Worm (Caenorhabditis elegans) whole organism, L4 larva: ENCODE results near the gene F54A3.5.

Experiments
- F10B5.3 ChIP-seq: sonication (generic microtip); optimal IDR thresholded peaks from 2 replicates; lab custom pipeline; 2016; ENCODE audit warnings: mild to moderate bottlenecking, missing genetic modification characterization, missing compliant biosample characterization
- F44E2.7 ChIP-seq: fragments of 200-800 bp; sonication (Bioruptor generic); IDR thresholded peaks from 2 replicates; pipeline ENCODE4 v2.1.2; 2022; ENCODE audit warnings: missing genetic modification characterization, missing compliant biosample characterization
- R02D3.7 ChIP-seq: fragments of 150-350 bp; sonication (generic microtip); optimal IDR thresholded peaks from 3 replicates; lab custom pipeline; 2014; ENCODE audit warnings: missing biosample characterization, missing genetic modification characterization
- T20F7.1 ChIP-seq: fragments of 200-800 bp; sonication (Bioruptor generic); optimal IDR thresholded peaks from 2 replicates; lab custom pipeline; 2018; ENCODE audit warnings: mild to moderate bottlenecking, missing genetic modification characterization, missing compliant biosample characterization
- ZK337.2 ChIP-seq: fragments of 200-800 bp; sonication (Bioruptor generic); IDR thresholded peaks from 2 replicates; pipeline ENCODE4 v1.3.6; 2022; ENCODE audit warnings: missing genetic modification reagents, missing genetic modification characterization, missing compliant biosample characterization
- ZK546.5 ChIP-seq, 2 experiments: sonication (generic microtip); optimal IDR thresholded peaks; 2 replicates each; lab custom pipeline; 2017; ENCODE audit warnings: missing biosample characterization in 2 of 2, missing genetic modification characterization in 2 of 2
- aha-1 ChIP-seq: fragments of 150-350 bp; peaks from one replicate; lab custom pipeline; 2014; ENCODE audit warnings: missing biosample characterization, missing genetic modification characterization
- ama-1 ChIP-seq: fragments of 150-350 bp; optimal IDR thresholded peaks from 2 replicates; lab custom pipeline; 2014; ENCODE audit warnings: inconsistent platforms, mixed read lengths
- ceh-28 ChIP-seq: fragments of 150-350 bp; optimal IDR thresholded peaks from 2 replicates; lab custom pipeline; 2014; ENCODE audit warnings: missing biosample characterization, missing genetic modification reagents, missing genetic modification characterization
- ceh-32 ChIP-seq: sonication (generic microtip); optimal IDR thresholded peaks from 2 replicates; lab custom pipeline; 2016; ENCODE audit warnings: mild to moderate bottlenecking, missing genetic modification characterization, missing compliant biosample characterization; ENCODE audit not compliant: poor library complexity
- ceh-44 ChIP-seq: fragments of 200-800 bp; sonication (Bioruptor generic); IDR thresholded peaks from 2 replicates; pipeline ENCODE4 v1.3.6; 2022; ENCODE audit warnings: missing genetic modification reagents, missing genetic modification characterization, missing compliant biosample characterization
- ceh-62 ChIP-seq: sonication (generic microtip); optimal IDR thresholded peaks from 2 replicates; lab custom pipeline; 2017; ENCODE audit warnings: missing biosample characterization, missing genetic modification characterization
- ceh-82 ChIP-seq: sonication (generic microtip); optimal IDR thresholded peaks from 2 replicates; lab custom pipeline; 2017; ENCODE audit warnings: missing biosample characterization, missing genetic modification characterization
- daf-16 ChIP-seq, 3 experiments: sonication (generic microtip); optimal IDR thresholded peaks; 2 replicates each; lab custom pipeline; 2016 to 2017; ENCODE audit warnings: missing genetic modification characterization in 3 of 3, missing genetic modification reagents in 3 of 3, mild to moderate bottlenecking in 2 of 3, missing compliant biosample characterization in 2 of 3, missing biosample characterization in 1 of 3, moderate library complexity in 1 of 3
- dmd-6 ChIP-seq: fragments of 200-800 bp; sonication (Bioruptor generic); IDR thresholded peaks from 2 replicates; pipeline ENCODE4 v1.3.6; 2022; ENCODE audit warnings: missing genetic modification reagents, missing genetic modification characterization, missing compliant biosample characterization
- dmd-8 ChIP-seq: fragments of 200-800 bp; sonication (Bioruptor generic); IDR thresholded peaks from 2 replicates; pipeline ENCODE4 v1.3.6; 2022; ENCODE audit warnings: missing genetic modification characterization, missing compliant biosample characterization
- fos-1 ChIP-seq: fragments of 150-350 bp; optimal IDR thresholded peaks from 2 replicates; lab custom pipeline; 2014; ENCODE audit warnings: missing biosample characterization, missing genetic modification characterization
- hlh-11 ChIP-seq: fragments of 200-800 bp; sonication (Bioruptor generic); optimal IDR thresholded peaks from 2 replicates; lab custom pipeline; 2018; ENCODE audit warnings: mild to moderate bottlenecking, missing genetic modification characterization, missing compliant biosample characterization
- hlh-30 ChIP-seq: sonication (generic microtip); optimal IDR thresholded peaks from 2 replicates; lab custom pipeline; 2017; ENCODE audit warnings: antibody characterized with exemption, mild to moderate bottlenecking, missing genetic modification characterization, missing compliant biosample characterization; ENCODE audit not compliant: insufficient read depth
- hmg-1.1 ChIP-seq: fragments of 200-800 bp; sonication (Bioruptor generic); IDR thresholded peaks from 2 replicates; pipeline ENCODE4 v1.3.6; 2022; ENCODE audit warnings: missing genetic modification reagents, missing genetic modification characterization, missing compliant biosample characterization
- jun-1 ChIP-seq: fragments of 150-350 bp; optimal IDR thresholded peaks from 2 replicates; lab custom pipeline; 2014; ENCODE audit warnings: missing biosample characterization, missing genetic modification reagents, missing genetic modification characterization
- lin-13 ChIP-seq: fragments of 150-350 bp; optimal IDR thresholded peaks from 2 replicates; lab custom pipeline; 2014; ENCODE audit warnings: missing biosample characterization, missing genetic modification reagents, missing genetic modification characterization
- lin-38 ChIP-seq: fragments of 200-800 bp; sonication (Bioruptor generic); IDR thresholded peaks from 2 replicates; pipeline ENCODE4 v1.3.6; 2022; ENCODE audit warnings: missing genetic modification reagents, missing genetic modification characterization, missing compliant biosample characterization
- lsy-2 ChIP-seq, 2 experiments: fragments of 150-350 bp in 1 of 2; sonication (generic microtip) in 1 of 2; optimal IDR thresholded peaks; 2 replicates each; lab custom pipeline; 2014 to 2017; ENCODE audit warnings: missing biosample characterization in 2 of 2, missing genetic modification characterization in 2 of 2
- madf-5 ChIP-seq, 2 experiments: fragments of 200-800 bp; sonication (Bioruptor generic); IDR thresholded peaks; 2 replicates each; pipeline ENCODE4 v1.3.6; 2022; ENCODE audit warnings: missing compliant biosample characterization in 2 of 2, missing genetic modification characterization in 2 of 2
- mdl-1 ChIP-seq, 2 experiments: fragments of 150-350 bp in 1 of 2; sonication (generic microtip) in 1 of 2; optimal IDR thresholded peaks; 2 replicates each; lab custom pipeline; 2014 to 2017; ENCODE audit warnings: missing biosample characterization in 2 of 2, missing genetic modification characterization in 2 of 2
- nhr-237 ChIP-seq: sonication (generic microtip); optimal IDR thresholded peaks from 2 replicates; lab custom pipeline; 2017; ENCODE audit warnings: missing biosample characterization, missing genetic modification characterization
- nhr-77 ChIP-seq: fragments of 150-350 bp; optimal IDR thresholded peaks from 2 replicates; lab custom pipeline; 2014; ENCODE audit warnings: missing biosample characterization, missing genetic modification characterization
- pha-4 ChIP-seq, 2 experiments: fragments of 150-350 bp in 1 of 2; fragments of 200-800 bp in 1 of 2; sonication (Bioruptor generic) in 1 of 2; IDR thresholded peaks in 1 of 2; optimal IDR thresholded peaks in 1 of 2; 2 replicates each; pipeline versions ENCODE4 v1.3.6 to Lab custom; 2014 to 2022; ENCODE audit warnings: missing genetic modification characterization in 2 of 2, missing genetic modification reagents in 2 of 2, missing biosample characterization in 1 of 2, missing compliant biosample characterization in 1 of 2
- php-3 ChIP-seq: fragments of 200-800 bp; sonication (Bioruptor generic); IDR thresholded peaks from 2 replicates; pipeline ENCODE4 v1.3.6; 2022; ENCODE audit warnings: missing genetic modification reagents, missing genetic modification characterization, missing compliant biosample characterization
- pqm-1 ChIP-seq: sonication (generic microtip); optimal IDR thresholded peaks from 2 replicates; lab custom pipeline; 2017; ENCODE audit warnings: missing biosample characterization, missing genetic modification characterization
- saeg-2 ChIP-seq: fragments of 200-800 bp; sonication (Bioruptor generic); IDR thresholded peaks from 2 replicates; pipeline ENCODE4 v1.3.6; 2022; ENCODE audit warnings: missing genetic modification reagents, missing genetic modification characterization, missing compliant biosample characterization
- spr-3 ChIP-seq: fragments of 200-800 bp; sonication (Bioruptor generic); optimal IDR thresholded peaks from 2 replicates; lab custom pipeline; 2018; ENCODE audit warnings: mild to moderate bottlenecking, missing genetic modification characterization, missing compliant biosample characterization
- tag-97 ChIP-seq: fragments of 200-800 bp; sonication (Bioruptor generic); IDR thresholded peaks from 2 replicates; pipeline ENCODE4 v1.3.6; 2022; ENCODE audit warnings: missing genetic modification characterization, missing compliant biosample characterization
- unc-62 ChIP-seq, 3 experiments: fragments of 150-350 bp in 1 of 3; sonication (generic microtip); optimal IDR thresholded peaks in 2 of 3; peaks in 1 of 3; 1 replicate in 1 of 3; 2 replicates in 2 of 3; lab custom pipeline; 2014 to 2017; ENCODE audit warnings: missing biosample characterization in 3 of 3, missing genetic modification characterization in 3 of 3, missing genetic modification reagents in 3 of 3, missing genotype in 1 of 3
- zfp-3 ChIP-seq: fragments of 200-800 bp; sonication (Bioruptor generic); conservative IDR thresholded peaks from 2 replicates; pipeline ENCODE4 v1.3.6; 2022; ENCODE audit warnings: missing genetic modification reagents, missing genetic modification characterization, missing compliant biosample characterization
- zip-11 ChIP-seq: fragments of 200-800 bp; sonication (Bioruptor generic); IDR thresholded peaks from 2 replicates; pipeline ENCODE4 v1.3.6; 2022; ENCODE audit warnings: missing genetic modification characterization, missing compliant biosample characterization
- ztf-11 ChIP-seq: fragments of 150-350 bp; optimal IDR thresholded peaks from 2 replicates; lab custom pipeline; 2014; ENCODE audit warnings: missing biosample characterization, missing genetic modification characterization
- ztf-7 ChIP-seq: fragments of 150-350 bp; optimal IDR thresholded peaks from 2 replicates; lab custom pipeline; 2014; ENCODE audit warnings: missing biosample characterization, missing genetic modification characterization

Gene F54A3.5

DNA sequence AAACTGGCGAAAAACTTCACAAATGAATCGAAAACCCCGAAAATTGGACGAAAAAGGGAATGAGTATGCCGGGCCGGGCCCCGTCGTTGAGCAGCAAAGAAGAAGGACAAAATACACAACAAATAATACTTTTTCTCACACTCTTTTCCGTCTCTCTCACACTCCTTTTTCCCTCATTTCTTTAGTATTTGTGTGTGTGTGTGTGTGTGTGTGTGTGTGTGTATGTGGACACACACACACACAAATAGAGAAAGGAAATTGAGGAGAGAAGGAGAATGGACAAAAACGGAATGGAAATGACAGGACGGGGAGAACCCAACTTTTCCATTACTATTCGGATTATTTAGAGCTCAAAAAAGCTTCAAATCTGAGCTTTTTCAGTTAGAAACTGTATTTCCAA is 30.0 kb downstream of the F54A3.5 start (continued):
- peak; percentile 33; the same call in 1 of the 2 replicates for TF ChIP-seq pha-4 (GFP tag; IDR thresholded peaks at IDR 0.05; lab: Robert Waterston, UW)
- peak; percentile 93 for TF ChIP-seq pha-4 (tag; optimal IDR thresholded peaks at IDR 0.05; lab: Kevin White, UChicago)
- peak; percentile 6 for TF ChIP-seq hlh-30 (tag; lab: Kevin White, UChicago)

DNA sequence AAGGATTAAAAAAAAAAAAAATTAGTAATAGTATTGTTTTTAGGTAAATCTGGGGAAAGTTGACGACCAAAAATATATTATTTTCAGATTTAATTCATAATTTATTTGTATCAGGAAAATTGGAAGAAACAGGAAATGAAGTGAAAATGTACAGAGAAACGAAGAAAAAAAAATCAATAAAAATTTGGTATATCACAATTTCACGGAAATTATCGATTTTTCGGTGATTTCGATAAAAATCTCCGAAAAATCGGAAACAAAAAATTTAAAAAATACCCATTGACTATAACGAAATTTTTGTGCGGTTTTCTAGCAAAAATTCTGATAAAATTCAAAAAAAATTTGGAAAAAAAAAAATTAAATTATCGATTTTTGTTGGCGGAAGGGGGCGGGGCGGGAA is 33.2 kb downstream of the F54A3.5 start:
- no peak for TF ChIP-seq ama-1 (lab: Kevin White, UChicago)
- peak; percentile 71 for TF ChIP-seq ceh-28 (tag; lab: Kevin White, UChicago)

DNA sequence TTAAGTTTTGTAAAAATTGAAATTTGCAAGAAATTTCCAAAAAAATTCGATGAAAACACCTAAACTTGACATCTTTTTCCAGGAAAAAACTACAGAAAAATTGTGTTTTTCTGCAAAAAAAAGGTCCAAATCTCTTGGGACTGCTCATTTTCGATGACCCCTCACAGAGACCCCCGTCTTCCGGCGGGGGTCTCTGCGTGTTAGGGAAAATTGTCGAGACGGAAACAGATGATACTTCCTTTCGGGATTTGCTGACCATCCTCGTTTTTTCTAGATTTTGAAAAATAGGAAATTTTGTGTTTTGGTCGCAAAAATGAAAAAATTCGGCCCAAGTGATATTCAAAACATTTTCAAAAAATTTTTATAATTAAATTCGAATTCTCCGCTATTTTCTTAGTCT is 34.1 kb downstream of the F54A3.5 start:
- TF ChIP-seq ceh-62 (tag; lab: Kevin White, UChicago), result no peak
- peak; percentile 84 for TF ChIP-seq aha-1 (tag; lab: Kevin White, UChicago)
- TF ChIP-seq jun-1 (tag; lab: Kevin White, UChicago), result no peak

DNA sequence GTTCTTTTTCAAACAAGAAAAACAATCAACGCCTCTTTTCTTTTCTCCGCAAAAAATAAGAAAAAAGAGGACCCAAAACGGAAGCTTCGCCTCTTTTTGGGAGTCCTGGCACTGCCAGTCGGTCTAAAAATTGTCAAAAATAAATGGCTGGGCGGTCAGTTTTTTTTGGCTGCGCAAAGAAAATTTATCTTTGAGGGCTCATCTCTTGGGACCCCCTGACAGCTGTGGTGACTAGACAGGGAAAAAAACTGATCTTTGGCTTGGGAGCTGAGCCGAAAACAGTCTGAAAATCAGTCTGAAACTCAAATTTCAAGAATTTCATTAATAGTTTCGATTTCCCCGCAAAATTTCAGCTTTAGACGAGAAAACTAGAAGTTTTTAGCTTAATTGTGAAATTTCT is 35.0 kb downstream of the F54A3.5 start:
- TF ChIP-seq aha-1 (tag; lab: Kevin White, UChicago), result peak; percentile 95
- TF ChIP-seq ceh-82 (tag; lab: Kevin White, UChicago), result no peak

DNA sequence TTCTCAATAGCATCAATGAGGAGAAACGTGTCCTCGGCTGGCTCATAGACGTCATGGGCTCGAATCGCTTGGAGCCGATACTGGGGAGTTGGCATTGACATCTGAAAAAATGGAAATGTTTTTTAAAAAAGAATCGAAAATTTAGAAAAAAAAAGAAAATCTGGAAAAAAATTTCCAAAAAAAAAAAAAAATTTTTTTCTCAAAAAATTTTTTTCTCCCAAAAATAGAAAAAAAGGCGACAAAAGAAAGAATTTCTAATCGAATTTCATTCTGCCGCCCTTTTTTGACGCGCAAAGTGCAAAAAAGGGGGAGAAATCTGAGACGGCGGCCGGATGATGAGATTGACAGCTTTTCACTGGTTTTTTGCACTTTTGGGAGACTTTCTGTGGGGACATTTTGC is 36.2 kb downstream of the F54A3.5 start, which contains the start of gene mtq-2:
Gene mtq-2, minus strand, starts transcription at position 101 of the 400 bp plus-strand sequence.
- no peak for TF ChIP-seq daf-16 (GFP tag; optimal IDR thresholded peaks at IDR 0.05; lab: Kevin White, UChicago)
- no peak for TF ChIP-seq daf-16 (tag; optimal IDR thresholded peaks at IDR 0.05; lab: Kevin White, UChicago)
- TF ChIP-seq zfp-3, result no peak
- no peak for TF ChIP-seq tag-97 (GFP tag; lab: Robert Waterston, UW)
- no peak for TF ChIP-seq fos-1
- TF ChIP-seq ztf-7 (tag; lab: Kevin White, UChicago), result no peak
- no peak for TF ChIP-seq zip-11 (GFP tag; lab: Robert Waterston, UW)
- no peak for TF ChIP-seq madf-5 (GFP tag; IDR thresholded peaks at IDR 0.05; lab: Robert Waterston, UW)
- no peak for TF ChIP-seq pqm-1
- TF ChIP-seq F44E2.7, result no peak
- TF ChIP-seq ZK337.2 (GFP tag; lab: Robert Waterston, UW), result no peak

DNA sequence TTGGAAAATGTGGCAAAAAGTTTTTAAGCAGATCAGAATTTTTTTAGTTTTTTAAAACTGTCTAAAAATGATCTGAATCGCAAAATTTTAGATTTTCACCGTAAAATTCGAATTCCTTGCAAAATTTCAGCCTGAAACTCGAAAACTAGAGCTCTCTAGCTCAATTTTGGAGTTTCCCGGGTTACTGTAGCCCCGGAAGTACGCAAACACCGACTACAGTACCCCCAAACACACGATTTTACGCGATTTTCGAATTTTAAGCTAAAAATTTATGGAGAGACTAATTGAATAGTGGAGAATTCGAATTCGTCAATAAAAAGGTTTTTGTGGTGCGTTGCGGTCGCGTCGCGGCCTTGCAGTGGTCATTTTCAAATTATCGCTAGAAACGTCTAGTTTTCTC is 38.8 kb downstream of the F54A3.5 start:
- no peak for TF ChIP-seq F10B5.3
- peak in 1 of 2 experiments; percentile 0 for TF ChIP-seq lsy-2 (tag; optimal IDR thresholded peaks at IDR 0.05; lab: Kevin White, UChicago)
- TF ChIP-seq lin-13 (GFP tag; lab: Kevin White, UChicago), result peak; percentile 34
- TF ChIP-seq saeg-2 (GFP tag; lab: Robert Waterston, UW), result no peak
- peak in 1 of 2 experiments; percentile 70 for TF ChIP-seq unc-62 (GFP tag; optimal IDR thresholded peaks at IDR 0.05 in 1 of 2; lab: Kevin White, UChicago)
- TF ChIP-seq unc-62 (tag; optimal IDR thresholded peaks at IDR 0.05; lab: Kevin White, UChicago), result no peak
- TF ChIP-seq ztf-11 (tag; lab: Kevin White, UChicago), result no peak

DNA sequence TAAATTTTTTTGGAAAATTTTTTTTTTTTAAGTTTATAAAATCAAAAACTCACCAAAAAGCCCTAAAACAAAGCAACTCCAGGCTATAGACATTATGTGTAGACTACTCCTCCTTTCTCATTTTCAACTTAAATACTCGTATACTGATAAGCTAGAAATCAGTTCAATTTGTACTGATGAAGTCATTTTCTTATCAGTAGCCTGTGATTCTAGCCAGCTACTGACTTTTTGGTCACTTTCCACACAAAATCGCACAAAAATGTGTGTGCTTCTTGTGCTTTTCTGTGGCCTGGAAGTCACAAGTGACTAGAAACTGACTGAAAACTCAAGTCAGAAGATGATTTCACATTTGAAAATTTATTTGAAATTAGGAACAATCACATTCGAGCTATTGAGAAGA is 39.2 kb downstream of the F54A3.5 start, which contains the start of gene gba-2:
Gene gba-2, minus strand, starts transcription at position 106 of the 400 bp plus-strand sequence.
- TF ChIP-seq hlh-30 (tag; lab: Kevin White, UChicago), result peak; percentile 15
- TF ChIP-seq saeg-2 (GFP tag; lab: Robert Waterston, UW), result no peak
- TF ChIP-seq dmd-6 (GFP tag; lab: Robert Waterston, UW), result peak; percentile 63; the same call in 1 of the 2 replicates
- no peak for TF ChIP-seq ceh-32 (tag; lab: Kevin White, UChicago)
- TF ChIP-seq T20F7.1, result no peak
- TF ChIP-seq hlh-11 (tag; lab: Kevin White, UChicago), result peak; percentile 30
- no peak for TF ChIP-seq hmg-1.1
- no peak for TF ChIP-seq lin-38
- no peak for TF ChIP-seq R02D3.7 (tag; lab: Kevin White, UChicago)
- TF ChIP-seq jun-1 (tag; lab: Kevin White, UChicago), result no peak
- no peak for TF ChIP-seq ZK546.5 (tag; optimal IDR thresholded peaks at IDR 0.05; lab: Kevin White, UChicago)
- TF ChIP-seq ceh-62 (tag; lab: Kevin White, UChicago), result no peak
- no peak for TF ChIP-seq ama-1 (lab: Kevin White, UChicago)
- no peak for TF ChIP-seq dmd-8 (GFP tag; lab: Robert Waterston, UW)
- TF ChIP-seq mdl-1 (tag; optimal IDR thresholded peaks at IDR 0.05; lab: Kevin White, UChicago), result no peak
- no peak for TF ChIP-seq nhr-237 (tag; lab: Kevin White, UChicago)
- no peak for TF ChIP-seq spr-3 (GFP tag; lab: Kevin White, UChicago)
- no peak for TF ChIP-seq ceh-44 (GFP tag; lab: Robert Waterston, UW)
- no peak for TF ChIP-seq php-3 (GFP tag; lab: Robert Waterston, UW)
- peak; percentile 69 for TF ChIP-seq pqm-1
- TF ChIP-seq nhr-77, result peak; percentile 17
